Fruit fly (Drosophila melanogaster): ENCODE measurements around the gene Alms1b.

The Alms1b gene

DNA sequence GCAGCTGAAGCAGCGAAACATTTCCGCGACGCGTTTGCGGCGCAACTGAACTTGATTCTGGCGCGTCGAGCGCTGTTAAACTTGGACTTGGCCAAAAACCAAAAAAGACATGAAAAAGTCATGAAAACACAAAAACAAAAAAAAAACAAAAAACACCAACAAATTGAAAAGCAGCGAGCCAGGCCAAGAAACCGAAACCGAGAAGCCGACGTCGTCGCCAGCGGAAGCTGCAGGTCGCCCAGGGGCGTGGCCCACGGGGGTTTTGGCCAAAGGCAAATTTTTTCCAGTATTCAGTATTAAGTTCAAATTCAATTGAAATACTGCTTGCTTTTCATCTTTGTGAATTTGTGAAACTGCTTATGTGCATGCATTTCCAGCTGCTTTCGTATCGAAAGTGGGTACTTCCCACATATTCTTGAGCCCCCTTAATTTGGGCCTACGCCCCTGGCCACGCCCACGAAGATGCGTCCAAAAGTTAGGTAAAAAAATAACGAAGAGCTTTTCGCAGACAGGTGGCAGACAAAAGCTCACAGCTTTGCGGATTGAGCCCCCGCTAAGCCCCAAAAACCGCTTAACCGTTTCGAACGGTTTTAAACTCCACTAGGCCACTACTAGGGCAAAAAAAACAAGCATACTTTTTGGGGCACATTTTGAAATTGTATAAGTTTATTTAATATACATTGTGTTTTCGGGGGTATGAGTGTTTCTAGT is 36.1 kb upstream of the Alms1b start, which contains the start of gene CG3009 (continued):
- TF ChIP-seq CG12155 (GFP tag; optimal IDR thresholded peaks at IDR 0.05) (peak; percentile 96), Xbp1 (GFP tag; optimal IDR thresholded peaks at IDR 0.05) (peak; percentile 98), Hr3 (GFP tag; optimal IDR thresholded peaks at IDR 0.05) (peak; percentile 96), otp (GFP tag; IDR thresholded peaks at IDR 0.05) (peak; percentile 95), unc-4 (GFP tag; IDR thresholded peaks at IDR 0.05; ENCODE audit: partially characterized antibody) (no peak), CHES-1-like (GFP tag; optimal IDR thresholded peaks at IDR 0.05) (peak; percentile 99), CG18262 (tag; optimal IDR thresholded peaks at IDR 0.05) (peak; percentile 93), maf-S (GFP tag; optimal IDR thresholded peaks at IDR 0.05) (peak; percentile 97), CG4820 (GFP tag; optimal IDR thresholded peaks at IDR 0.05) (peak; percentile 94), CG15514 (GFP tag; optimal IDR thresholded peaks at IDR 0.05) (peak; percentile 95), dimm (GFP tag; IDR thresholded peaks at IDR 0.05) (peak; percentile 89), CG6683 (GFP tag; optimal IDR thresholded peaks at IDR 0.05) (peak; percentile 95), CG7745 (tag; optimal IDR thresholded peaks at IDR 0.05) (peak; percentile 27), CG31388 (GFP tag; optimal IDR thresholded peaks at IDR 0.05) (peak; percentile 94), CG12236 (GFP tag; optimal IDR thresholded peaks at IDR 0.05) (peak; percentile 95), Pdp1 (GFP tag; optimal IDR thresholded peaks at IDR 0.05) (peak; percentile 97 to 98), abd-A (tag; optimal IDR thresholded peaks at IDR 0.05) (peak; percentile 85), pzg (GFP tag; optimal IDR thresholded peaks at IDR 0.05) (peak; percentile 45), Bdp1 (GFP tag; optimal IDR thresholded peaks at IDR 0.05) (peak; percentile 92), Dp (GFP tag; optimal IDR thresholded peaks at IDR 0.05) (peak; percentile 39), Mad (GFP tag; optimal IDR thresholded peaks at IDR 0.05) (peak; percentile 98), CG15073 (GFP tag; optimal IDR thresholded peaks at IDR 0.05) (peak; percentile 69), Xrp1 (GFP tag; IDR thresholded peaks at IDR 0.05) (peak; percentile 98), B-H2 (GFP tag; optimal IDR thresholded peaks at IDR 0.05) (peak; percentile 97), Chrac-16 (GFP tag; optimal IDR thresholded peaks at IDR 0.05) (peak; percentile 97), CG12942 (GFP tag; optimal IDR thresholded peaks at IDR 0.05) (peak; percentile 96), C15 (GFP tag; IDR thresholded peaks at IDR 0.05) (peak; percentile 94), CG4404 (GFP tag; IDR thresholded peaks at IDR 0.05) (peak; percentile 94), HHEX (GFP tag; optimal IDR thresholded peaks at IDR 0.05) (peak; percentile 99), Doc3 (GFP tag; IDR thresholded peaks at IDR 0.05; ENCODE audit: partially characterized antibody) (no peak), Hsf (GFP tag; optimal IDR thresholded peaks at IDR 0.05) (peak; percentile 98), HmgZ (tag; optimal IDR thresholded peaks at IDR 0.05) (peak; percentile 99), zfh2 (GFP tag; optimal IDR thresholded peaks at IDR 0.05) (peak; percentile 98), Hr51 (GFP tag; optimal IDR thresholded peaks at IDR 0.05) (peak; percentile 98), Dref (GFP tag; IDR thresholded peaks at IDR 0.05) (peak; percentile 41; the same call in 1 of the 2 replicates), CG3163 (GFP tag; optimal IDR thresholded peaks at IDR 0.05) (peak; percentile 92), CG34376 (GFP tag; optimal IDR thresholded peaks at IDR 0.05) (peak; percentile 99), CG1832 (GFP tag; optimal IDR thresholded peaks at IDR 0.05) (peak; percentile 38), corto (GFP tag; optimal IDR thresholded peaks at IDR 0.05) (peak; percentile 88), Kr (GFP tag; optimal IDR thresholded peaks at IDR 0.05) (no peak), CG17612 (GFP tag; IDR thresholded peaks at IDR 0.05) (peak; percentile 95), CG10543 (GFP tag; optimal IDR thresholded peaks at IDR 0.05) (peak; percentile 99), schlank (tag; optimal IDR thresholded peaks at IDR 0.05) (peak; percentile 97), sob (GFP tag; IDR thresholded peaks at IDR 0.05) (peak; percentile 98), CG8290 (GFP tag; optimal IDR thresholded peaks at IDR 0.05) (peak; percentile 90), CG8290 (tag; optimal IDR thresholded peaks at IDR 0.05) (peak; percentile 78 to 98), Dfd (GFP tag; optimal IDR thresholded peaks at IDR 0.05) (no peak), Six4 (GFP tag; optimal IDR thresholded peaks at IDR 0.05) (peak; percentile 95), CG10274 (GFP tag; optimal IDR thresholded peaks at IDR 0.05) (peak; percentile 93)
